Fruit fly (Drosophila melanogaster) whole organism, adult: Measurements from ENCODE around the gene dls.

Source experiments
- CG11617 ChIP-seq: fragments of 200-800 bp; sonication (Bioruptor generic); optimal IDR thresholded peaks from 2 replicates; lab custom pipeline; 2017; ENCODE audit warnings: mild to moderate bottlenecking, missing biosample characterization, missing genetic modification reagents, missing genetic modification characterization
- CG14711 ChIP-seq: fragments of 200-800 bp; sonication (Bioruptor generic); optimal IDR thresholded peaks from 2 replicates; lab custom pipeline; 2018; ENCODE audit warnings: missing biosample characterization, mild to moderate bottlenecking, missing genetic modification characterization, moderate library complexity
- CG1620 ChIP-seq: fragments of 200-800 bp; sonication (Bioruptor generic); optimal IDR thresholded peaks from 2 replicates; lab custom pipeline; 2016; ENCODE audit warnings: missing biosample characterization, missing genetic modification characterization
- CG5204 ChIP-seq: fragments of 200-800 bp; sonication (Bioruptor generic); optimal IDR thresholded peaks from 2 replicates; lab custom pipeline; 2016; ENCODE audit warnings: missing biosample characterization, missing genetic modification characterization
- CG7045 ChIP-seq: fragments of 200-800 bp; sonication (Bioruptor generic); optimal IDR thresholded peaks from 2 replicates; lab custom pipeline; 2017; ENCODE audit warnings: missing biosample characterization, mild to moderate bottlenecking, missing genetic modification characterization
- CG7101 ChIP-seq: fragments of 200-800 bp; sonication (Bioruptor generic); optimal IDR thresholded peaks from 2 replicates; lab custom pipeline; 2018; ENCODE audit warnings: missing biosample characterization, mild to moderate bottlenecking, missing genetic modification characterization, moderate library complexity
- Clk ChIP-seq: fragments of 200-800 bp; sonication (Bioruptor generic); optimal IDR thresholded peaks from 2 replicates; lab custom pipeline; 2017; ENCODE audit warnings: missing biosample characterization, missing genetic modification characterization
- bab1 ChIP-seq: fragments of 200-800 bp; sonication (Bioruptor generic); optimal IDR thresholded peaks from 3 replicates; lab custom pipeline; 2019; ENCODE audit warnings: missing biosample characterization, mild to moderate bottlenecking, missing genetic modification characterization, moderate library complexity
- kay ChIP-seq: fragments of 200-800 bp; sonication (Bioruptor generic); peaks from one replicate; lab custom pipeline; 2016; ENCODE audit warnings: missing biosample characterization, missing genetic modification characterization, borderline replicate concordance
- pad ChIP-seq: fragments of 200-800 bp; sonication (Bioruptor generic); optimal IDR thresholded peaks from 3 replicates; lab custom pipeline; 2017; ENCODE audit warnings: missing biosample characterization, missing genetic modification characterization, mild to moderate bottlenecking, moderate library complexity, missing genetic modification reagents
- toe ChIP-seq: fragments of 200-800 bp; sonication (Bioruptor generic); optimal IDR thresholded peaks from 2 replicates; lab custom pipeline; 2016; ENCODE audit warnings: missing biosample characterization, missing genetic modification characterization

- TF ChIP-seq bab1 (GFP tag; lab: Kevin White, UChicago): no peak
- TF ChIP-seq Clk (GFP tag; lab: Kevin White, UChicago): no peak
- TF ChIP-seq CG1620 (GFP tag; lab: Kevin White, UChicago): no peak
- TF ChIP-seq CG7101 (tag; lab: Kevin White, UChicago): no peak
- no peak for TF ChIP-seq toe (GFP tag; lab: Kevin White, UChicago)
- no peak for TF ChIP-seq kay (GFP tag; lab: Kevin White, UChicago)
- TF ChIP-seq CG7045: no peak
- no peak for TF ChIP-seq pad (GFP tag; lab: Kevin White, UChicago)
- TF ChIP-seq CG14711 (tag; lab: Kevin White, UChicago): no peak
- TF ChIP-seq CG11617: no peak
- no peak for TF ChIP-seq CG5204 (GFP tag; lab: Kevin White, UChicago)
Measured at dm6 chr3L:16183493-16183892, 17.6 kb upstream of the dls start.
